Worm (Caenorhabditis elegans): Measurements from ENCODE around the gene C09G12.17.

ce11 chrIV:3453346-3453745 lies 42.9 kb downstream of the C09G12.17 start, which contains the start of gene srz-23:
- TF ChIP-seq Y95B8A.8 (GFP tag; IDR thresholded peaks at IDR 0.05) (no peak), F57C9.4 (tag; optimal IDR thresholded peaks at IDR 0.05) (no peak), hmg-20 (GFP tag; IDR thresholded peaks at IDR 0.05) (no peak), ztf-18 (tag; optimal IDR thresholded peaks at IDR 0.05) (no peak), F57A8.1 (GFP tag; optimal IDR thresholded peaks at IDR 0.05) (no peak), snpc-4 (GFP tag; optimal IDR thresholded peaks at IDR 0.05) (no peak), snpc-4 (tag; optimal IDR thresholded peaks at IDR 0.05) (no peak)

Data from whole organism, young adult.